Worm (Caenorhabditis elegans) whole organism, young adult: Measurements from ENCODE around the gene ZK512.7.

Experiments
- C06A6.2 ChIP-seq: fragments of 200-800 bp; sonication (Bioruptor generic); conservative IDR thresholded peaks from 2 replicates; pipeline ENCODE4 v1.3.6; 2022; ENCODE audit warnings: missing genetic modification characterization, missing compliant biosample characterization
- ama-1 ChIP-seq, 3 experiments: fragments of 150-350 bp in 1 of 3; sonication (generic microtip) in 2 of 3; optimal IDR thresholded peaks; 2 replicates each; lab custom pipeline; 2014 to 2018; ENCODE audit warnings: missing biosample characterization in 2 of 3, missing genetic modification characterization in 2 of 3, missing genetic modification reagents in 2 of 3
- aptf-2 ChIP-seq: fragments of 200-800 bp; sonication (Bioruptor generic); conservative IDR thresholded peaks from 2 replicates; pipeline ENCODE4 v1.3.6; 2022; ENCODE audit warnings: missing genetic modification reagents, missing genetic modification characterization, missing compliant biosample characterization
- bed-1 ChIP-seq: fragments of 200-800 bp; sonication (Bioruptor generic); IDR thresholded peaks from 2 replicates; pipeline ENCODE4 v1.3.6; 2022; ENCODE audit warnings: missing genetic modification reagents, missing genetic modification characterization, missing compliant biosample characterization
- cebp-2 ChIP-seq: fragments of 200-800 bp; sonication (Bioruptor generic); IDR thresholded peaks from 2 replicates; pipeline ENCODE4 v1.3.6; 2022; ENCODE audit warnings: missing genetic modification characterization, missing compliant biosample characterization
- lsl-1 ChIP-seq: fragments of 200-800 bp; sonication (Bioruptor generic); optimal IDR thresholded peaks from 2 replicates; lab custom pipeline; 2018; ENCODE audit warnings: mild to moderate bottlenecking, missing genetic modification characterization, moderate library complexity, missing compliant biosample characterization
- snpc-4 ChIP-seq, 5 experiments: fragments of 150-350 bp in 1 of 5; sonication (generic microtip) in 4 of 5; optimal IDR thresholded peaks; 2 replicates each; lab custom pipeline; 2014 to 2018; ENCODE audit warnings: missing genetic modification characterization in 5 of 5, missing biosample characterization in 3 of 5, antibody characterized with exemption in 2 of 5, mild to moderate bottlenecking in 2 of 5, missing compliant biosample characterization in 2 of 5, missing genotype in 2 of 5, moderate library complexity in 2 of 5, missing genetic modification reagents in 1 of 5

- TF ChIP-seq ama-1 (optimal IDR thresholded peaks at IDR 0.05; lab: Kevin White, UChicago): no peak
- no peak for TF ChIP-seq ama-1 (GFP tag; optimal IDR thresholded peaks at IDR 0.05; lab: Kevin White, UChicago)
- TF ChIP-seq cebp-2: no peak
- no peak for TF ChIP-seq bed-1 (GFP tag; lab: Robert Waterston, UW)
- TF ChIP-seq C06A6.2: no peak
- TF ChIP-seq lsl-1 (GFP tag; lab: Kevin White, UChicago): no peak
- no peak for TF ChIP-seq snpc-4 (GFP tag; optimal IDR thresholded peaks at IDR 0.05; lab: Kevin White, UChicago)
- no peak for TF ChIP-seq snpc-4 (tag; optimal IDR thresholded peaks at IDR 0.05; lab: Kevin White, UChicago)
- TF ChIP-seq aptf-2 (GFP tag; lab: Robert Waterston, UW): no peak
Observed at ce11 chrIII:9172702-9173101, 34.2 kb upstream of the ZK512.7 start, which contains the start of gene ina-1.
